Worm (Caenorhabditis elegans) whole organism, early embryonic: ENCODE data around the gene Y55F3BR.6.
A peak's percentile ranks its signal among the peaks of the same experiment; 100 is the strongest.

ENCODE experiments used
- B0310.2 ChIP-seq: sonication (generic microtip); optimal IDR thresholded peaks from 2 replicates; lab custom pipeline; 2016; ENCODE audit warnings: mild to moderate bottlenecking, missing genetic modification characterization, missing compliant biosample characterization
- F13C5.2 ChIP-seq: sonication (generic microtip); optimal IDR thresholded peaks from 2 replicates; lab custom pipeline; 2017; ENCODE audit warnings: mild to moderate bottlenecking, missing genetic modification characterization, inconsistent platforms, missing compliant biosample characterization
- aly-1 ChIP-seq: sonication (generic microtip); optimal IDR thresholded peaks from 2 replicates; lab custom pipeline; 2016; ENCODE audit warnings: missing genetic modification characterization, missing compliant biosample characterization
- ama-1 ChIP-seq: fragments of 150-350 bp; optimal IDR thresholded peaks from 2 replicates; lab custom pipeline; 2014
- ceh-13 ChIP-seq: fragments of 200-800 bp; sonication (Bioruptor generic); optimal IDR thresholded peaks from 2 replicates; lab custom pipeline; 2018; ENCODE audit warnings: mild to moderate bottlenecking, missing genetic modification characterization, missing compliant biosample characterization
- ceh-36 ChIP-seq: sonication (generic microtip); optimal IDR thresholded peaks from 2 replicates; lab custom pipeline; 2016; ENCODE audit warnings: missing genetic modification characterization, inconsistent platforms, missing compliant biosample characterization
- ets-7 ChIP-seq: sonication (generic microtip); optimal IDR thresholded peaks from 2 replicates; lab custom pipeline; 2016; ENCODE audit warnings: missing genotype, missing genetic modification characterization, missing compliant biosample characterization
- flt-1 ChIP-seq: fragments of 200-800 bp; sonication (Bioruptor generic); IDR thresholded peaks from 2 replicates; pipeline ENCODE4 v1.3.6; 2022; ENCODE audit warnings: missing genetic modification characterization, missing compliant biosample characterization
- hmbx-1 ChIP-seq: sonication (generic microtip); optimal IDR thresholded peaks from 2 replicates; lab custom pipeline; 2016; ENCODE audit warnings: mild to moderate bottlenecking, missing genetic modification characterization, missing compliant biosample characterization
- hmg-4 ChIP-seq: fragments of 200-800 bp; sonication (Bioruptor generic); optimal IDR thresholded peaks from 2 replicates; lab custom pipeline; 2018; ENCODE audit warnings: mild to moderate bottlenecking, missing genetic modification characterization, missing compliant biosample characterization
- hnd-1 ChIP-seq: sonication (generic microtip); optimal IDR thresholded peaks from 2 replicates; lab custom pipeline; 2016; ENCODE audit warnings: missing genetic modification characterization, missing compliant biosample characterization
- pes-1 ChIP-seq: fragments of 200-800 bp; sonication (Bioruptor generic); IDR thresholded peaks from 2 replicates; pipeline ENCODE4 v1.3.6; 2022; ENCODE audit warnings: missing genetic modification reagents, missing genetic modification characterization, missing compliant biosample characterization
- scrt-1 ChIP-seq: fragments of 200-800 bp; sonication (Bioruptor generic); IDR thresholded peaks from 2 replicates; pipeline ENCODE4 v1.3.6; 2022; ENCODE audit warnings: missing genetic modification characterization, missing compliant biosample characterization
- sea-1 ChIP-seq: fragments of 200-800 bp; sonication (Bioruptor generic); conservative IDR thresholded peaks from 2 replicates; pipeline ENCODE4 v1.3.6; 2022; ENCODE audit warnings: missing genetic modification characterization, missing compliant biosample characterization
- tbx-11 ChIP-seq: fragments of 200-800 bp; sonication (Bioruptor generic); IDR thresholded peaks from 2 replicates; pipeline ENCODE4 v1.3.6; 2022; ENCODE audit warnings: missing genetic modification characterization, missing compliant biosample characterization
- tbx-37 ChIP-seq: fragments of 200-800 bp; sonication (Bioruptor generic); conservative IDR thresholded peaks from 2 replicates; pipeline ENCODE4 v1.3.6; 2022; ENCODE audit warnings: missing genetic modification reagents, missing genetic modification characterization, missing compliant biosample characterization
- tra-4 ChIP-seq: sonication (generic microtip); optimal IDR thresholded peaks from 2 replicates; lab custom pipeline; 2017; ENCODE audit warnings: missing genetic modification characterization, missing compliant biosample characterization

The Y55F3BR.6 gene

DNA sequence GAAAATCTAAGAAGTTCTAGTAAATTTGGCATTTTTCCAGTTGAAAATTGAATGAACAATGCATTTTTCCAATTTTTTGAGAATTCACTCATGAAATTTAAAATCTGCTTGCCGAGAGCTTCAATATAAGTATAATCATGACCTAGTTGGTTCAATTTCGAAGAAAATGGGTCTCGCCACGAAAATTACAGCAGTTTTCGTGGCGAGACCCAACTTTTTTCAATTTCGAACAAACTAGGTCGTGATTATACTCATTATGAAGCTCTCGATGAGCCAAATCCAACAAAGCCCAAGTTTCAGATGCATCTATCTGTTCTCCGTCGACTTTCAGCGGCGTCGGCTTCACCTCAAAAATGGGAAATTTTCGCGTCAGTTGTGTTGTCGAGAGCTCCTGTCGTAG, 41.4 kb downstream of the Y55F3BR.6 start, which contains the start of gene mrpl-46:
TSS of gene mrpl-46 (plus strand) at position 301 of the 400 bp plus-strand sequence.
- no peak for TF ChIP-seq ets-7 (tag; lab: Kevin White, UChicago)
- no peak for TF ChIP-seq flt-1 (GFP tag; lab: Robert Waterston, UW)
- no peak for TF ChIP-seq tra-4 (tag; lab: Kevin White, UChicago)
- TF ChIP-seq F13C5.2 (tag; lab: Kevin White, UChicago), result no peak
- no peak for TF ChIP-seq hmbx-1
- TF ChIP-seq tbx-37, result no peak
- no peak for TF ChIP-seq pes-1
- no peak for TF ChIP-seq ama-1 (lab: Kevin White, UChicago)
- TF ChIP-seq ceh-13 (GFP tag; lab: Kevin White, UChicago), result no peak
- no peak for TF ChIP-seq sea-1
- no peak for TF ChIP-seq hnd-1 (tag; lab: Kevin White, UChicago)
- TF ChIP-seq scrt-1, result no peak
- TF ChIP-seq tbx-11, result no peak
- TF ChIP-seq aly-1 (tag; lab: Kevin White, UChicago), result no peak
- TF ChIP-seq ceh-36 (tag; lab: Kevin White, UChicago), result no peak

DNA sequence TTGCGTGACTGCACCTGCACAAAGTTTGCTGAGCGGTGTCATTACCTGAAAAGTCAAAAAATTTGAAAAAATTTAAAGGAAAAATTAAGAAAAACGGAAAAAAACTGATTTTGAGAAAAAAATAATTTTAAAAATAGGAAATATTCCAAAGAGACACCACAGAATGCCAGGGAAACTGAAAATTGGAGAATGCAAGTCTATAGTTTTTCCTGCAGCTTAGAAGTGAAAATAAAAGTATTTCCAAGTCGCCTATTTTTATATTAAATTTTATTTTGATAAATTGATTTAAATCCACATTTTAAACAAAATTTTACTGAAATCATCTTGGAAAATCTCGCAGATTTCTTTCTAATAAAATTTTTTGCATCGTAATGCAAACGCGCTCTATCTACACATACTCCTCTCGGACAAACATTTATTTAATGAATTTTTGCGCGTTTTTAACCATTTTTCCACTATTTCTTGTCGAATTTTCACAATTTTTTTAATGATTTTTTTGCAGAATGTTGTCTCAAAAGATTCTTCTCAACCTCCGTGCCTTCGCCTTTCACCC, 45.3 kb downstream of the Y55F3BR.6 start, which contains the start of the genes F56B3.11 and ech-5:
TSS of gene F56B3.11 (minus strand) at position 51 of the 553 bp plus-strand sequence.
TSS of gene ech-5 (plus strand) at position 503 of the 553 bp plus-strand sequence.
- TF ChIP-seq B0310.2 (no peak), hnd-1 (tag; lab: Kevin White, UChicago) (peak; percentile 37), hmg-4 (no peak), hmbx-1 (peak; percentile 42), pes-1 (peak; percentile 53; the same call in 1 of the 2 replicates), F13C5.2 (tag; lab: Kevin White, UChicago) (peak; percentile 70), ceh-13 (GFP tag; lab: Kevin White, UChicago) (peak; percentile 33)

DNA sequence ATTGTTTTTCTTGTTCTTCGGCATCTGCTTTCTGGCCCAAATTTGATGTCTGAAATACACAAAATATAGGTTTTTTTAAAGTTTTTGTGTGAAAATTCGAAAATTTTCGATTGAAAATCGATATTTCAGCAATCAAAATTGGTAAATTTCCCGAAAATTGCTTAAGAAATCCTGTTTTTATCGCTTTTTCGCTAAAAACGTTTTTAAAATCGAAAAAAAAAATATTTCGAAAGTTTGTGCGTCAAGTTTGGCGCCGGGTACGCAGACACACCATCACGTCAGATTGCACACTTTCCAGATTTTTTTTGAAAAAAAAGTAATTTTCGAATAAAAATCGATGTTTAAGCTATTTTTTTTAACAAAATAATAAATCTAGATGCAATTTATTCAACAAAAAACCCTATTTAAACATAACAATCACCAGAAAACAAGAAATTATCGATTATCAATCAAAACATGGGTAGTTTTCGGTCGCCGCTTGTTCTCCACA, 46.5 kb downstream of the Y55F3BR.6 start, which contains the start of gene skr-18:
TSS of gene skr-18 (minus strand) at position 51 of the 490 bp plus-strand sequence.
- TF ChIP-seq flt-1 (GFP tag; lab: Robert Waterston, UW) (no peak), F13C5.2 (tag; lab: Kevin White, UChicago) (no peak)

DNA sequence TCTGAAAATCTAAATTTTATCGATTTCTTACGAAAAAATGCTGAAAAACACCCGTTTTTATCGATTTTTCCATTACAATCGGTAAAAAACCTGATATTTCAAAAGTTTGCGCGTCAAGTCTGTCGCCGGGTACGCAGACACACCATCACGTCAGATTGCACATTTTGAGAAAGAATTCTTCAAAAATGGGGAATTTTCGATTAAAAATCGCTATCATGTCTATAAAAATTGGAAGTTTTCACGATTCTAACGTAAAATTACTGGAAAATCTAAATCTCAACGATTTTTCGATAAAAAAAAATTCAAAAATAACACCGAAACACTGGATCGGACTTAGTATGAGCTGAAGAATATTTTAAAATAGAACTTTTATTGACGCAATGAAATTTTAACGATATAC, 47.7 kb downstream of the Y55F3BR.6 start, which contains the start of gene F56B3.4:
TSS of gene F56B3.4 (minus strand) at position 1 of the 400 bp plus-strand sequence.
- no peak for TF ChIP-seq tra-4 (tag; lab: Kevin White, UChicago)
- no peak for TF ChIP-seq ceh-13 (GFP tag; lab: Kevin White, UChicago)
- no peak for TF ChIP-seq ets-7 (tag; lab: Kevin White, UChicago)
- no peak for TF ChIP-seq F13C5.2 (tag; lab: Kevin White, UChicago)
- TF ChIP-seq pes-1, result no peak

DNA sequence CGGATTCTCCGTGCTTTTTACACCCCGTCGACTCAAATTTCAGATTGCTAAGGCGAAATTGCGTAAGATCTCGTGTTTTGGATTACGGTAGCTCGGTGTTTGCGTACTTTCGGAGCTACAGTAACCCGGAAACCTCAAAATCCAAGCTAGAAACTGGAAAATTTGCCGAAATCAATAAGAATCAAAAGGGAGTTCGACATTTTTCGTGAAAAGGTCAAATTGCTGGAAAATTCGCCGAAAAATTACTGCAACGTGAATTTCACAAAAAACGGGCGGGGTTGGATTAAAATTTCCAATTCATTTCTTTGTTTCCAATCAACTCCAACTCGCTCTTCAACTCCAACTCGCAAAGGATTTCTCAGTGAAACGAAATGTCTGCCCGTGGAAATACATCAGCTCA, 54.2 kb downstream of the Y55F3BR.6 start, which contains the start of gene F56B3.6:
TSS of gene F56B3.6 (plus strand) at position 301 of the 400 bp plus-strand sequence.
- no peak for TF ChIP-seq hmbx-1
- TF ChIP-seq ets-7 (tag; lab: Kevin White, UChicago), result no peak
- TF ChIP-seq B0310.2, result no peak
- no peak for TF ChIP-seq hmg-4
- no peak for TF ChIP-seq tbx-11
- no peak for TF ChIP-seq ceh-36 (tag; lab: Kevin White, UChicago)
- no peak for TF ChIP-seq aly-1 (tag; lab: Kevin White, UChicago)
- no peak for TF ChIP-seq flt-1 (GFP tag; lab: Robert Waterston, UW)
- no peak for TF ChIP-seq tbx-37
- TF ChIP-seq sea-1, result no peak
- TF ChIP-seq ceh-13 (GFP tag; lab: Kevin White, UChicago), result no peak
- no peak for TF ChIP-seq tra-4 (tag; lab: Kevin White, UChicago)
- no peak for TF ChIP-seq F13C5.2 (tag; lab: Kevin White, UChicago)
